Worm (Caenorhabditis elegans) whole organism, L3 larva: ENCODE measurements around the gene srlf-10.

Experiments used
- lsy-12 ChIP-seq: sonication (generic microtip); optimal IDR thresholded peaks from 2 replicates; lab custom pipeline; 2016; ENCODE audit warnings: mild to moderate bottlenecking, missing genetic modification characterization, missing compliant biosample characterization
- mdl-1 ChIP-seq: fragments of 150-350 bp; optimal IDR thresholded peaks from 2 replicates; lab custom pipeline; 2014; ENCODE audit warnings: missing biosample characterization, missing genetic modification characterization
- mml-1 ChIP-seq: fragments of 150-350 bp; sonication (generic microtip); optimal IDR thresholded peaks from 3 replicates; lab custom pipeline; 2014; ENCODE audit warnings: missing biosample characterization, missing genetic modification characterization
- nhr-11 ChIP-seq: fragments of 150-350 bp; optimal IDR thresholded peaks from 2 replicates; lab custom pipeline; 2014; ENCODE audit warnings: missing biosample characterization, missing genetic modification characterization
- nhr-25 ChIP-seq: sonication (generic microtip); optimal IDR thresholded peaks from 2 replicates; lab custom pipeline; 2017; ENCODE audit warnings: missing biosample characterization, missing genetic modification characterization
- nhr-28 ChIP-seq: fragments of 150-350 bp; optimal IDR thresholded peaks from 2 replicates; lab custom pipeline; 2014; ENCODE audit warnings: missing biosample characterization, missing genetic modification characterization
- pha-4 ChIP-seq: fragments of 150-350 bp; optimal IDR thresholded peaks from 2 replicates; lab custom pipeline; 2014; ENCODE audit warnings: missing biosample characterization, missing genetic modification reagents, missing genetic modification characterization
- unc-39 ChIP-seq: sonication (generic microtip); optimal IDR thresholded peaks from 4 replicates; lab custom pipeline; 2017; ENCODE audit warnings: missing biosample characterization, missing genetic modification characterization
- unc-62 ChIP-seq: fragments of 150-350 bp; sonication (generic microtip); optimal IDR thresholded peaks from 4 replicates; lab custom pipeline; 2014; ENCODE audit warnings: missing biosample characterization, missing genetic modification reagents, missing genetic modification characterization
- zag-1 ChIP-seq: fragments of 150-350 bp; optimal IDR thresholded peaks from 2 replicates; lab custom pipeline; 2014; ENCODE audit warnings: missing biosample characterization, missing genetic modification characterization

ce11 chrIII:13370980-13371379 is 31.0 kb upstream of the srlf-10 start, which contains the start of gene T03F6.9:
- TF ChIP-seq nhr-25 (tag; lab: Kevin White, UChicago) (no peak), nhr-28 (tag; lab: Kevin White, UChicago) (no peak), pha-4 (tag; lab: Kevin White, UChicago) (no peak), unc-39 (no peak), mml-1 (no peak), mdl-1 (tag; lab: Kevin White, UChicago) (no peak), unc-62 (GFP tag; lab: Kevin White, UChicago) (no peak), lsy-12 (tag; lab: Kevin White, UChicago) (no peak), nhr-11 (tag; lab: Kevin White, UChicago) (no peak), zag-1 (tag; lab: Kevin White, UChicago) (no peak)
